Worm (Caenorhabditis elegans): ENCODE data around the gene snrp-200.

Gene snrp-200

DNA sequence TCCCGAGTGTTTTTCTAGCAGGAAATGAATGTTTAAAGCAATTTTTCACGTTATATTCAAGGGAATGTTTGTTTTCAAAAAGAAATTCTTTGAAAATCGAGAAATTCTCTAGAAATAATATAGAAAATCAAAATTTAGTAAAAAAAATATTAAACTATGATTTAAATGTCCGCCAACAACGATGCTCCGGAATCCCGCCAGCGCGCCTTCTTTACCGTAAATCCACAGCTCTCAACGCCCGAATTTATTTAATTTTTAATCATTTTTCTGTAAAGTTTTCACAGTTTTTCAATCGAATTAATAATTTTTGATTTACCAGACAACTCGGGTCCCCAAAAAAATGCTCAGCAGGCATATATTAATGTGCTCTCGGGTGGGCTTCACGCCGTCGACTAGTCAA is 57.1 kb downstream of the snrp-200 start, which contains the start of the genes Y38E10A.33 and cox-10 (continued):
- TF ChIP-seq mep-1 (tag; optimal IDR thresholded peaks at IDR 0.05), result peak; percentile 37
- TF ChIP-seq snpc-4 (tag; optimal IDR thresholded peaks at IDR 0.05), result peak; percentile 55
- TF ChIP-seq elt-3 (tag; optimal IDR thresholded peaks at IDR 0.05), result peak in 1 of 6 experiments; percentile 54
- TF ChIP-seq unc-86 (tag; optimal IDR thresholded peaks at IDR 0.05), result peak; percentile 62
- no peak for TF ChIP-seq nhr-11 (tag; optimal IDR thresholded peaks at IDR 0.05)
- TF ChIP-seq blmp-1 (tag; optimal IDR thresholded peaks at IDR 0.05), result peak; percentile 49
- no peak for TF ChIP-seq unc-30 (tag; optimal IDR thresholded peaks at IDR 0.05)
- peak; percentile 12 for TF ChIP-seq fkh-8 (tag; optimal IDR thresholded peaks at IDR 0.05)
- no peak for TF ChIP-seq mab-9 (GFP tag; IDR thresholded peaks at IDR 0.05)
- peak; percentile 70 for TF ChIP-seq xbp-1 (tag; optimal IDR thresholded peaks at IDR 0.05)
- TF ChIP-seq fkh-10 (GFP tag; optimal IDR thresholded peaks at IDR 0.05), result no peak
- peak; percentile 79 for TF ChIP-seq isw-1 (GFP tag; IDR thresholded peaks at IDR 0.05)
- peak; percentile 38 for TF ChIP-seq lin-15B (tag; optimal IDR thresholded peaks at IDR 0.05)
- TF ChIP-seq mdl-1 (tag; optimal IDR thresholded peaks at IDR 0.05), result no peak
- peak; percentile 78 for TF ChIP-seq nhr-71 (tag; optimal IDR thresholded peaks at IDR 0.05)
- TF ChIP-seq fkh-4 (tag; optimal IDR thresholded peaks at IDR 0.05; ENCODE audit: borderline replicate concordance), result no peak
- TF ChIP-seq lin-14 (GFP tag; optimal IDR thresholded peaks at IDR 0.05), result no peak
- no peak for TF ChIP-seq lir-3 (tag; optimal IDR thresholded peaks at IDR 0.05; ENCODE audit: poor library complexity)
- peak; percentile 73 for TF ChIP-seq swsn-7 (tag; optimal IDR thresholded peaks at IDR 0.05)
- TF ChIP-seq sox-4 (tag; optimal IDR thresholded peaks at IDR 0.05), result peak; percentile 60
- TF ChIP-seq unc-98 (GFP tag; IDR thresholded peaks at IDR 0.05), result no peak
- no peak for TF ChIP-seq ces-1 (GFP tag; optimal IDR thresholded peaks at IDR 0.05)
- TF ChIP-seq nhr-12 (tag; optimal IDR thresholded peaks at IDR 0.05), result no peak
- TF ChIP-seq ceh-88 (GFP tag; IDR thresholded peaks at IDR 0.05), result peak; percentile 32; the same call in 1 of the 2 replicates
- no peak for TF ChIP-seq sup-37 (GFP tag; optimal IDR thresholded peaks at IDR 0.05)
- TF ChIP-seq nhr-84 (tag; optimal IDR thresholded peaks at IDR 0.05), result no peak
- peak; percentile 88 to 95 (median 93) for TF ChIP-seq dpl-1 (GFP tag; optimal IDR thresholded peaks at IDR 0.05)
- peak; percentile 60 for TF ChIP-seq lin-39 (tag; optimal IDR thresholded peaks at IDR 0.05)
- TF ChIP-seq ceh-63 (GFP tag; optimal IDR thresholded peaks at IDR 0.05), result no peak
- TF ChIP-seq jun-1 (tag; optimal IDR thresholded peaks at IDR 0.05), result peak; percentile 12
- peak; percentile 7 for TF ChIP-seq ama-1 (optimal IDR thresholded peaks at IDR 0.05)
- TF ChIP-seq nhr-90 (tag; optimal IDR thresholded peaks at IDR 0.05; ENCODE audit: poor library complexity), result peak; percentile 80
- peak; percentile 65 for TF ChIP-seq C16A3.4 (tag; optimal IDR thresholded peaks at IDR 0.05)
- TF ChIP-seq ceh-90 (tag; optimal IDR thresholded peaks at IDR 0.05), result peak; percentile 11
- TF ChIP-seq nhr-76 (tag; optimal IDR thresholded peaks at IDR 0.05), result no peak
- peak; percentile 66 to 94 for TF ChIP-seq efl-1 (optimal IDR thresholded peaks at IDR 0.05)
- TF ChIP-seq efl-1 (GFP tag; optimal IDR thresholded peaks at IDR 0.05 in 1 of 2), result peak; percentile 95 to 100
- peak; percentile 83 for TF ChIP-seq snu-23 (GFP tag; optimal IDR thresholded peaks at IDR 0.05)
- TF ChIP-seq zip-4 (GFP tag; optimal IDR thresholded peaks at IDR 0.05), result peak; percentile 40
- TF ChIP-seq F16B12.6 (tag; optimal IDR thresholded peaks at IDR 0.05), result no peak
- TF ChIP-seq skn-1 (tag; optimal IDR thresholded peaks at IDR 0.05), result peak; percentile 71
- TF ChIP-seq nhr-47 (tag; optimal IDR thresholded peaks at IDR 0.05), result peak; percentile 86
- no peak for TF ChIP-seq egl-27 (tag; optimal IDR thresholded peaks at IDR 0.05)
- TF ChIP-seq elt-2 (tag; optimal IDR thresholded peaks at IDR 0.05), result no peak
- TF ChIP-seq unc-130 (tag; optimal IDR thresholded peaks at IDR 0.05), result peak; percentile 36
- TF ChIP-seq ets-5 (GFP tag; IDR thresholded peaks at IDR 0.05), result no peak
- TF ChIP-seq pag-3 (tag; optimal IDR thresholded peaks at IDR 0.05; ENCODE audit: borderline replicate concordance, insufficient read depth), result no peak
- no peak for TF ChIP-seq unc-62 (GFP tag; optimal IDR thresholded peaks at IDR 0.05)
- no peak for TF ChIP-seq C34B4.2 (tag; optimal IDR thresholded peaks at IDR 0.05)
- TF ChIP-seq hlh-17 (GFP tag; optimal IDR thresholded peaks at IDR 0.05; ENCODE audit: borderline replicate concordance), result no peak
- TF ChIP-seq pqm-1 (tag; optimal IDR thresholded peaks at IDR 0.05), result no peak
- peak; percentile 80 for TF ChIP-seq nhr-85 (tag)
- peak; percentile 81 for TF ChIP-seq grh-1 (GFP tag; IDR thresholded peaks at IDR 0.05)
- no peak for TF ChIP-seq hlh-4 (tag; optimal IDR thresholded peaks at IDR 0.05)
